Fruit fly (Drosophila melanogaster) whole organism, prepupa: ENCODE measurements around the gene SrpRalpha.

Experiments
- CG10631 ChIP-seq: fragments of 200-800 bp; sonication (Bioruptor generic); optimal IDR thresholded peaks from 2 replicates; lab custom pipeline; 2016; ENCODE audit warnings: missing biosample characterization, missing genetic modification characterization
- CG10669 ChIP-seq: fragments of 200-800 bp; sonication (Bioruptor generic); optimal IDR thresholded peaks from 3 replicates; lab custom pipeline; 2018; ENCODE audit warnings: missing biosample characterization, mild to moderate bottlenecking, missing genetic modification characterization, moderate library complexity
- CG11294 ChIP-seq: fragments of 200-800 bp; sonication (Bioruptor generic); IDR thresholded peaks from 2 replicates; pipeline ENCODE4 v1.3.6; 2022; ENCODE audit warnings: missing biosample characterization, missing genetic modification characterization
- CG11762 ChIP-seq: fragments of 200-800 bp; sonication (Bioruptor generic); optimal IDR thresholded peaks from 3 replicates; lab custom pipeline; 2016; ENCODE audit warnings: missing biosample characterization, missing genetic modification characterization; ENCODE audit not compliant: insufficient read depth
- CG11902 ChIP-seq: fragments of 200-800 bp; sonication (Bioruptor generic); optimal IDR thresholded peaks from 3 replicates; lab custom pipeline; 2016; ENCODE audit warnings: missing biosample characterization, missing genetic modification characterization
- CG15336 ChIP-seq: fragments of 200-800 bp; sonication (Bioruptor generic); IDR thresholded peaks from 2 replicates; pipeline ENCODE4 v1.3.6; 2022; ENCODE audit warnings: missing biosample characterization, missing genetic modification characterization
- CG1621 ChIP-seq: fragments of 200-800 bp; sonication (Bioruptor generic); optimal IDR thresholded peaks from 3 replicates; lab custom pipeline; 2018; ENCODE audit warnings: missing biosample characterization, mild to moderate bottlenecking, missing genetic modification characterization
- CG16779 ChIP-seq: fragments of 200-800 bp; sonication (Bioruptor generic); optimal IDR thresholded peaks from 3 replicates; lab custom pipeline; 2017; ENCODE audit warnings: missing biosample characterization, mild to moderate bottlenecking, missing genetic modification characterization
- CG3032 ChIP-seq: fragments of 200-800 bp; optimal IDR thresholded peaks from 2 replicates; lab custom pipeline; 2019; ENCODE audit warnings: missing biosample characterization, mild to moderate bottlenecking, missing genetic modification characterization, moderate library complexity
- CG31627 ChIP-seq: fragments of 200-800 bp; sonication (Bioruptor generic); optimal IDR thresholded peaks from 3 replicates; lab custom pipeline; 2016; ENCODE audit warnings: missing biosample characterization, missing genetic modification characterization
- CG32006 ChIP-seq: fragments of 200-800 bp; sonication (Bioruptor generic); optimal IDR thresholded peaks from 3 replicates; lab custom pipeline; 2017; ENCODE audit warnings: missing biosample characterization, mild to moderate bottlenecking, missing genetic modification characterization
- CG34406 ChIP-seq: fragments of 200-800 bp; sonication (Bioruptor generic); optimal IDR thresholded peaks from 3 replicates; lab custom pipeline; 2016; ENCODE audit warnings: missing biosample characterization, missing genetic modification characterization
- CG3919 ChIP-seq: fragments of 200-800 bp; sonication (Bioruptor generic); optimal IDR thresholded peaks from 3 replicates; lab custom pipeline; 2016; ENCODE audit warnings: missing biosample characterization, missing genetic modification characterization
- CG4318 ChIP-seq: fragments of 200-800 bp; sonication (Bioruptor generic); optimal IDR thresholded peaks from 3 replicates; lab custom pipeline; 2017; ENCODE audit warnings: missing biosample characterization, mild to moderate bottlenecking, missing genetic modification characterization
- CG8119 ChIP-seq: fragments of 200-800 bp; sonication (Bioruptor generic); IDR thresholded peaks from 3 replicates; pipeline ENCODE4 v1.3.6; 2022; ENCODE audit warnings: missing biosample characterization, missing genetic modification characterization
- CG8319 ChIP-seq: fragments of 200-800 bp; sonication (Bioruptor generic); optimal IDR thresholded peaks from 3 replicates; lab custom pipeline; 2016; ENCODE audit warnings: missing biosample characterization, missing genetic modification characterization
- CG8632 ChIP-seq: fragments of 200-800 bp; sonication (Bioruptor generic); optimal IDR thresholded peaks from 3 replicates; lab custom pipeline; 2016; ENCODE audit warnings: missing biosample characterization, missing genetic modification characterization
- CG9139 ChIP-seq: fragments of 200-800 bp; sonication (Bioruptor generic); optimal IDR thresholded peaks from 3 replicates; lab custom pipeline; 2017; ENCODE audit warnings: missing biosample characterization, mild to moderate bottlenecking, missing genetic modification characterization
- Eip75B ChIP-seq: fragments of 200-800 bp; sonication (Bioruptor generic); optimal IDR thresholded peaks from 3 replicates; lab custom pipeline; 2016; ENCODE audit warnings: missing biosample characterization, missing genetic modification characterization
- Eip78C ChIP-seq: fragments of 200-800 bp; sonication (Bioruptor generic); peaks from one replicate; lab custom pipeline; 2016; ENCODE audit warnings: missing biosample characterization, missing genetic modification characterization
- Eip93F ChIP-seq: fragments of 200-800 bp; sonication (Bioruptor generic); optimal IDR thresholded peaks from 2 replicates; lab custom pipeline; 2016; ENCODE audit warnings: missing biosample characterization, mild to moderate bottlenecking, missing genetic modification characterization
- Ets21C ChIP-seq: fragments of 200-800 bp; sonication (Bioruptor generic); optimal IDR thresholded peaks from 3 replicates; lab custom pipeline; 2016; ENCODE audit warnings: missing biosample characterization, missing genetic modification characterization
- Ets96B ChIP-seq: fragments of 200-800 bp; optimal IDR thresholded peaks from 2 replicates; lab custom pipeline; 2019; ENCODE audit warnings: missing biosample characterization, mild to moderate bottlenecking, missing genetic modification characterization, moderate library complexity
- Gug ChIP-seq: fragments of 200-800 bp; sonication (Bioruptor generic); IDR thresholded peaks from 2 replicates; pipeline ENCODE4 v1.3.6; 2022; ENCODE audit warnings: missing biosample characterization, missing genetic modification characterization
- Hr39 ChIP-seq: fragments of 200-800 bp; sonication (Bioruptor generic); optimal IDR thresholded peaks from 2 replicates; lab custom pipeline; 2016; ENCODE audit warnings: missing biosample characterization, missing genetic modification characterization
- Hr4 ChIP-seq: fragments of 200-800 bp; sonication (Bioruptor generic); optimal IDR thresholded peaks from 3 replicates; lab custom pipeline; 2016; ENCODE audit warnings: missing biosample characterization, missing genetic modification characterization
- Lpt ChIP-seq: fragments of 200-800 bp; sonication (Bioruptor generic); optimal IDR thresholded peaks from 3 replicates; lab custom pipeline; 2016; ENCODE audit warnings: missing biosample characterization, missing genetic modification characterization
- Met ChIP-seq: fragments of 200-800 bp; sonication (Bioruptor generic); optimal IDR thresholded peaks from 3 replicates; lab custom pipeline; 2016; ENCODE audit warnings: missing biosample characterization, missing genetic modification characterization
- OdsH ChIP-seq: fragments of 200-800 bp; sonication (Bioruptor generic); optimal IDR thresholded peaks from 3 replicates; lab custom pipeline; 2016; ENCODE audit warnings: missing biosample characterization, missing genetic modification characterization
- Smox ChIP-seq: fragments of 200-800 bp; sonication (Bioruptor generic); optimal IDR thresholded peaks from 3 replicates; lab custom pipeline; 2016; ENCODE audit warnings: missing biosample characterization, missing genetic modification characterization
- Sox102F ChIP-seq: fragments of 200-800 bp; sonication (Bioruptor generic); optimal IDR thresholded peaks from 2 replicates; lab custom pipeline; 2016; ENCODE audit warnings: missing biosample characterization, mild to moderate bottlenecking, missing genetic modification characterization
- Sox15 ChIP-seq: fragments of 200-800 bp; sonication (Bioruptor generic); optimal IDR thresholded peaks from 3 replicates; lab custom pipeline; 2016; ENCODE audit warnings: missing biosample characterization, missing genetic modification characterization
- achi ChIP-seq: fragments of 200-800 bp; sonication (Bioruptor generic); optimal IDR thresholded peaks from 3 replicates; lab custom pipeline; 2016; ENCODE audit warnings: missing biosample characterization, missing genetic modification characterization
- acj6 ChIP-seq: fragments of 200-800 bp; sonication (Bioruptor generic); optimal IDR thresholded peaks from 3 replicates; lab custom pipeline; 2016; ENCODE audit warnings: missing biosample characterization, missing genetic modification characterization
- dsx ChIP-seq: fragments of 200-800 bp; optimal IDR thresholded peaks from 3 replicates; lab custom pipeline; 2019; ENCODE audit warnings: missing biosample characterization, mild to moderate bottlenecking, missing genetic modification characterization, moderate library complexity; ENCODE audit not compliant: poor library complexity, severe bottlenecking
- eg ChIP-seq: fragments of 200-800 bp; sonication (Bioruptor generic); IDR thresholded peaks from 3 replicates; pipeline ENCODE4 v1.3.6; 2022; ENCODE audit warnings: missing biosample characterization, missing genetic modification characterization
- esn ChIP-seq: fragments of 200-800 bp; sonication (Bioruptor generic); optimal IDR thresholded peaks from 2 replicates; lab custom pipeline; 2016; ENCODE audit warnings: missing biosample characterization, mild to moderate bottlenecking, missing genetic modification characterization, moderate library complexity
- fd59A ChIP-seq: fragments of 200-800 bp; sonication (Bioruptor generic); optimal IDR thresholded peaks from 2 replicates; lab custom pipeline; 2017; ENCODE audit warnings: missing biosample characterization, mild to moderate bottlenecking, missing genetic modification characterization, missing genetic modification reagents
- fkh ChIP-seq: fragments of 200-800 bp; sonication (Bioruptor generic); optimal IDR thresholded peaks from 3 replicates; lab custom pipeline; 2017; ENCODE audit warnings: missing biosample characterization, mild to moderate bottlenecking, missing genetic modification characterization, moderate library complexity
- lz ChIP-seq: fragments of 200-800 bp; sonication (Bioruptor generic); optimal IDR thresholded peaks from 3 replicates; lab custom pipeline; 2016; ENCODE audit warnings: missing biosample characterization, missing genetic modification characterization
- pdm3 ChIP-seq: fragments of 200-800 bp; sonication (Bioruptor generic); optimal IDR thresholded peaks from 3 replicates; lab custom pipeline; 2016; ENCODE audit warnings: missing biosample characterization, missing genetic modification characterization
- salr ChIP-seq, 2 experiments: fragments of 200-800 bp; sonication (Bioruptor generic); optimal IDR thresholded peaks; 3 replicates each; lab custom pipeline; 2016 to 2018; ENCODE audit warnings: missing biosample characterization in 2 of 2, missing genetic modification characterization in 2 of 2, mild to moderate bottlenecking in 1 of 2
- spab ChIP-seq: fragments of 200-800 bp; sonication (Bioruptor generic); optimal IDR thresholded peaks from 2 replicates; lab custom pipeline; 2017; ENCODE audit warnings: missing biosample characterization, mild to moderate bottlenecking, missing genetic modification characterization, missing genetic modification reagents
- ss ChIP-seq, 2 experiments: fragments of 200-800 bp; sonication (Bioruptor generic); optimal IDR thresholded peaks; 2 replicates in 1 of 2; 3 replicates in 1 of 2; lab custom pipeline; 2017 to 2018; ENCODE audit warnings: mild to moderate bottlenecking in 2 of 2, missing biosample characterization in 2 of 2, missing genetic modification characterization in 2 of 2, moderate library complexity in 1 of 2
- svp ChIP-seq: fragments of 200-800 bp; sonication (Bioruptor generic); peaks from one replicate; lab custom pipeline; 2016; ENCODE audit warnings: missing biosample characterization, missing genetic modification characterization
- topi ChIP-seq: fragments of 200-800 bp; sonication (Bioruptor generic); optimal IDR thresholded peaks from 3 replicates; lab custom pipeline; 2016; ENCODE audit warnings: missing biosample characterization, missing genetic modification characterization
- vri ChIP-seq: fragments of 200-800 bp; sonication (Bioruptor generic); optimal IDR thresholded peaks from 3 replicates; lab custom pipeline; 2016; ENCODE audit warnings: missing biosample characterization, mild to moderate bottlenecking, missing genetic modification characterization

Gene SrpRalpha

dm6 chrX:11153826-11154510, 25.1 kb upstream of the SrpRalpha start, which contains the start of the genes rtv and Dlic (continued):
- TF ChIP-seq CG4318 (GFP tag; lab: Kevin White, UChicago) = no peak
- TF ChIP-seq CG15336 (GFP tag; lab: Robert Waterston, UW) = no peak
- no peak for TF ChIP-seq CG11762
- peak; percentile 4 for TF ChIP-seq pdm3 (GFP tag; lab: Kevin White, UChicago)
- no peak for TF ChIP-seq CG1621 (tag; lab: Kevin White, UChicago)
- TF ChIP-seq CG32006 = no peak
- TF ChIP-seq svp (GFP tag; lab: Kevin White, UChicago) = peak; percentile 78
- no peak for TF ChIP-seq CG11294 (GFP tag; lab: Robert Waterston, UW)
- TF ChIP-seq fkh (GFP tag; lab: Kevin White, UChicago) = peak; percentile 83
- no peak for TF ChIP-seq CG8119 (GFP tag; lab: Robert Waterston, UW)
- TF ChIP-seq CG8319 (GFP tag; lab: Kevin White, UChicago) = no peak
- no peak for TF ChIP-seq salr (GFP tag; optimal IDR thresholded peaks at IDR 0.05; lab: Kevin White, UChicago)
- no peak for TF ChIP-seq CG8632 (GFP tag; lab: Kevin White, UChicago)
- no peak for TF ChIP-seq Sox15 (GFP tag; lab: Kevin White, UChicago)
- no peak for TF ChIP-seq Lpt (GFP tag; lab: Kevin White, UChicago)
- no peak for TF ChIP-seq Ets96B
- no peak for TF ChIP-seq CG16779
- peak; percentile 41 for TF ChIP-seq CG31627 (GFP tag; lab: Kevin White, UChicago)
- no peak for TF ChIP-seq vri (GFP tag; lab: Kevin White, UChicago)
- TF ChIP-seq CG11902 (GFP tag; lab: Kevin White, UChicago) = no peak
- peak; percentile 8 for TF ChIP-seq Eip75B (GFP tag; lab: Kevin White, UChicago)
- TF ChIP-seq spab = no peak
- TF ChIP-seq Ets21C = peak; percentile 19
- TF ChIP-seq Eip93F (GFP tag; lab: Kevin White, UChicago) = no peak
- TF ChIP-seq acj6 (GFP tag; lab: Kevin White, UChicago) = peak; percentile 0
- no peak for TF ChIP-seq Sox102F (GFP tag; lab: Kevin White, UChicago)
- no peak for TF ChIP-seq CG9139 (GFP tag; lab: Kevin White, UChicago)
- TF ChIP-seq Gug (GFP tag; lab: Robert Waterston, UW) = no peak
- no peak for TF ChIP-seq topi (GFP tag; lab: Kevin White, UChicago)
- TF ChIP-seq ss (GFP tag; optimal IDR thresholded peaks at IDR 0.05; lab: Kevin White, UChicago) = no peak
- peak; percentile 35 for TF ChIP-seq esn (GFP tag; lab: Kevin White, UChicago)
- TF ChIP-seq CG10669 = no peak
- no peak for TF ChIP-seq CG3032 (tag; lab: Kevin White, UChicago)
- TF ChIP-seq, all 60 proteins: peak for 15

- TF ChIP-seq Eip93F (GFP tag; lab: Kevin White, UChicago) = peak; percentile 28
- TF ChIP-seq Sox102F (GFP tag; lab: Kevin White, UChicago) = no peak
Observed at dm6 chrX:11153413-11153812, 24.5 kb upstream of the SrpRalpha start.

dm6 chrX:11149201-11149600, 20.3 kb upstream of the SrpRalpha start, which contains the start of gene Lint-1:
TSS of gene Lint-1 (plus strand) at chrX:11149323.
- TF ChIP-seq eg (0 out of 3 replicates have a peak, but pooled peaks have one; percentile 24), Eip75B (GFP tag; lab: Kevin White, UChicago) (peak; percentile 5), pdm3 (GFP tag; lab: Kevin White, UChicago) (peak; percentile 49), topi (GFP tag; lab: Kevin White, UChicago) (peak; percentile 40), achi (peak; percentile 3), fkh (GFP tag; lab: Kevin White, UChicago) (no peak), Sox15 (GFP tag; lab: Kevin White, UChicago) (no peak), Hr4 (GFP tag; lab: Kevin White, UChicago) (peak; percentile 15), dsx (GFP tag; lab: Kevin White, UChicago) (no peak), CG10631 (GFP tag; lab: Kevin White, UChicago) (peak; percentile 5), acj6 (GFP tag; lab: Kevin White, UChicago) (peak; percentile 23), Smox (GFP tag; lab: Kevin White, UChicago) (peak; percentile 35), Hr39 (peak; percentile 52), OdsH (GFP tag; lab: Kevin White, UChicago) (peak; percentile 43), CG3032 (tag; lab: Kevin White, UChicago) (no peak), fd59A (no peak), Met (peak; percentile 34), Sox102F (GFP tag; lab: Kevin White, UChicago) (peak; percentile 13), Eip78C (peak; percentile 60), CG31627 (GFP tag; lab: Kevin White, UChicago) (peak; percentile 48), lz (GFP tag; lab: Kevin White, UChicago) (peak; percentile 54), Ets21C (peak; percentile 18), CG3919 (GFP tag; lab: Kevin White, UChicago) (peak; percentile 5), CG34406 (GFP tag; lab: Kevin White, UChicago) (no peak)
